Fruit fly (Drosophila melanogaster) whole organism, embryonic: ENCODE measurements around the gene wb.

ENCODE experiments used
- ATbp ChIP-seq: fragments of 200-800 bp; sonication (Bioruptor generic); optimal IDR thresholded peaks from 2 replicates; lab custom pipeline; 2017; ENCODE audit warnings: missing biosample characterization, mild to moderate bottlenecking, missing genetic modification characterization, missing genetic modification reagents
- Awh ChIP-seq: fragments of 200-800 bp; sonication (Bioruptor generic); IDR thresholded peaks from 2 replicates; pipeline ENCODE4, ENCODE4 v1.3.6; 2022; ENCODE audit warnings: missing biosample characterization, missing genetic modification characterization
- C15 ChIP-seq: fragments of 200-800 bp; sonication (Bioruptor generic); IDR thresholded peaks from 3 replicates; pipeline ENCODE4 v1.3.6; 2022; ENCODE audit warnings: missing biosample characterization, missing genetic modification characterization
- CG10959 ChIP-seq: fragments of 200-800 bp; sonication (Bioruptor generic); IDR thresholded peaks from 2 replicates; pipeline ENCODE4 v1.3.6; 2022; ENCODE audit warnings: missing biosample characterization, missing genetic modification characterization
- CG11093 ChIP-seq: fragments of 200-800 bp; sonication (Bioruptor generic); IDR thresholded peaks from 3 replicates; pipeline ENCODE4 v1.3.6; 2022; ENCODE audit warnings: missing biosample characterization, missing genetic modification characterization
- CG12104 ChIP-seq: fragments of 200-800 bp; sonication (Bioruptor generic); optimal IDR thresholded peaks from 3 replicates; lab custom pipeline; 2016; ENCODE audit warnings: missing biosample characterization, missing genetic modification characterization
- CG13287 ChIP-seq: fragments of 200-800 bp; sonication (Bioruptor generic); IDR thresholded peaks from 2 replicates; pipeline ENCODE4 v1.3.6; 2022; ENCODE audit warnings: missing biosample characterization, missing genetic modification characterization; ENCODE audit not compliant: partially characterized antibody
- CG14014 ChIP-seq: fragments of 200-800 bp; sonication (Bioruptor generic); IDR thresholded peaks from 2 replicates; pipeline ENCODE4 v1.3.6; 2022; ENCODE audit warnings: missing biosample characterization, missing genetic modification characterization
- CG15269 ChIP-seq: fragments of 200-800 bp; sonication (Bioruptor generic); optimal IDR thresholded peaks from 2 replicates; lab custom pipeline; 2018; ENCODE audit warnings: missing biosample characterization, mild to moderate bottlenecking, missing genetic modification characterization, moderate library complexity
- CG16779 ChIP-seq: fragments of 200-800 bp; sonication (Bioruptor generic); IDR thresholded peaks from 2 replicates; pipeline ENCODE4 v1.3.6; 2022; ENCODE audit warnings: missing biosample characterization, missing genetic modification characterization
- CG16813 ChIP-seq: fragments of 200-800 bp; sonication (Bioruptor generic); IDR thresholded peaks from 3 replicates; pipeline ENCODE4 v1.3.6; 2022; ENCODE audit warnings: missing biosample characterization, missing genetic modification characterization; ENCODE audit not compliant: partially characterized antibody
- CG30020 ChIP-seq: fragments of 200-800 bp; optimal IDR thresholded peaks from 2 replicates; lab custom pipeline; 2019; ENCODE audit warnings: missing biosample characterization, mild to moderate bottlenecking, missing genetic modification characterization, moderate library complexity
- CG32767 ChIP-seq: fragments of 200-800 bp; sonication (Bioruptor generic); IDR thresholded peaks from 2 replicates; pipeline ENCODE4 v1.3.6; 2022; ENCODE audit warnings: missing biosample characterization, missing genetic modification characterization
- CG32772 ChIP-seq: fragments of 200-800 bp; sonication (Bioruptor generic); IDR thresholded peaks from 2 replicates; pipeline ENCODE4 v1.3.6; 2022; ENCODE audit warnings: missing biosample characterization, missing genetic modification characterization
- CG4854 ChIP-seq: fragments of 200-800 bp; sonication (Bioruptor generic); optimal IDR thresholded peaks from 2 replicates; lab custom pipeline; 2016; ENCODE audit warnings: missing biosample characterization, missing genetic modification characterization, inconsistent platforms
- CG6813 ChIP-seq: fragments of 200-800 bp; sonication (Bioruptor generic); optimal IDR thresholded peaks from 2 replicates; lab custom pipeline; 2017; ENCODE audit warnings: missing biosample characterization, missing genetic modification characterization, mild to moderate bottlenecking, moderate library complexity, missing genetic modification reagents
- CG8281 ChIP-seq: fragments of 200-800 bp; sonication (Bioruptor generic); optimal IDR thresholded peaks from 2 replicates; lab custom pipeline; 2018; ENCODE audit warnings: missing biosample characterization, mild to moderate bottlenecking, missing genetic modification characterization, moderate library complexity
- CG9609 ChIP-seq: fragments of 200-800 bp; sonication (Bioruptor generic); optimal IDR thresholded peaks from 3 replicates; lab custom pipeline; 2016; ENCODE audit warnings: missing biosample characterization, missing genetic modification characterization
- CTCF ChIP-seq: fragments of 200-800 bp; sonication (Bioruptor generic); optimal IDR thresholded peaks from 2 replicates; lab custom pipeline; 2017; ENCODE audit warnings: missing biosample characterization, mild to moderate bottlenecking, missing genetic modification characterization, moderate library complexity
- Camta ChIP-seq: fragments of 200-800 bp; sonication (Bioruptor generic); optimal IDR thresholded peaks from 2 replicates; lab custom pipeline; 2016; ENCODE audit warnings: missing biosample characterization, missing genetic modification characterization
- Dbx ChIP-seq: fragments of 200-800 bp; sonication (Bioruptor generic); IDR thresholded peaks from 3 replicates; pipeline ENCODE4 v1.3.6; 2022; ENCODE audit warnings: missing biosample characterization, missing genetic modification characterization
- Dip3 ChIP-seq: fragments of 200-800 bp; sonication (Bioruptor generic); optimal IDR thresholded peaks from 3 replicates; lab custom pipeline; 2016; ENCODE audit warnings: missing biosample characterization, missing genetic modification characterization
- Eip74EF ChIP-seq, 2 experiments: fragments of 200-800 bp in 1 of 2; fragments of >200 bp in 1 of 2; sonication (Bioruptor generic) in 1 of 2; optimal IDR thresholded peaks; 2 replicates each; lab custom pipeline; 2017 to 2019; ENCODE audit warnings: missing biosample characterization in 2 of 2, missing genetic modification characterization in 2 of 2, mild to moderate bottlenecking in 1 of 2, moderate library complexity in 1 of 2
- Hr51 ChIP-seq, 2 experiments: fragments of 200-800 bp; sonication (Bioruptor generic); optimal IDR thresholded peaks; 2 replicates in 1 of 2; 3 replicates in 1 of 2; lab custom pipeline; 2016 to 2018; ENCODE audit warnings: missing biosample characterization in 2 of 2, missing genetic modification characterization in 2 of 2, mild to moderate bottlenecking in 1 of 2, moderate library complexity in 1 of 2
- Hsf ChIP-seq: fragments of 200-800 bp; sonication (Bioruptor generic); optimal IDR thresholded peaks from 3 replicates; lab custom pipeline; 2016; ENCODE audit warnings: missing biosample characterization, missing genetic modification characterization
- Meics ChIP-seq: fragments of 200-800 bp; sonication (Bioruptor generic); optimal IDR thresholded peaks from 2 replicates; lab custom pipeline; 2017; ENCODE audit warnings: missing biosample characterization, mild to moderate bottlenecking, missing genetic modification characterization
- NK7.1 ChIP-seq: fragments of 200-800 bp; sonication (Bioruptor generic); optimal IDR thresholded peaks from 3 replicates; lab custom pipeline; 2016; ENCODE audit warnings: missing biosample characterization, missing genetic modification characterization
- Usf ChIP-seq: fragments of 200-800 bp; sonication (Bioruptor generic); optimal IDR thresholded peaks from 2 replicates; lab custom pipeline; 2017; ENCODE audit warnings: missing genotype, missing biosample characterization, missing genetic modification characterization
- Xbp1 ChIP-seq: fragments of 200-800 bp; sonication (Bioruptor generic); optimal IDR thresholded peaks from 3 replicates; lab custom pipeline; 2016; ENCODE audit warnings: missing biosample characterization, mild to moderate bottlenecking, missing genetic modification characterization
- Xrp1 ChIP-seq: fragments of 200-800 bp; sonication (Bioruptor generic); IDR thresholded peaks from 2 replicates; pipeline ENCODE4 v1.3.6; 2022; ENCODE audit warnings: missing biosample characterization, missing genetic modification characterization
- ap ChIP-seq: fragments of 200-800 bp; sonication (Bioruptor generic); IDR thresholded peaks from 2 replicates; pipeline ENCODE4 v1.3.6; 2022; ENCODE audit warnings: missing biosample characterization, missing genetic modification characterization
- az2 ChIP-seq: fragments of 200-800 bp; sonication (Bioruptor generic); optimal IDR thresholded peaks from 3 replicates; lab custom pipeline; 2016; ENCODE audit warnings: missing biosample characterization, missing genetic modification characterization
- chif ChIP-seq, 2 experiments: fragments of 200-800 bp; sonication (Bioruptor generic); optimal IDR thresholded peaks; 3 replicates each; lab custom pipeline; 2016; ENCODE audit warnings: missing biosample characterization in 2 of 2, missing genetic modification characterization in 2 of 2
- dati ChIP-seq: fragments of 200-800 bp; sonication (Bioruptor generic); IDR thresholded peaks from 2 replicates; pipeline ENCODE4 v1.3.6; 2022; ENCODE audit warnings: missing biosample characterization, missing genetic modification characterization
- disco-r ChIP-seq: fragments of 200-800 bp; sonication (Bioruptor generic); optimal IDR thresholded peaks from 2 replicates; lab custom pipeline; 2016; ENCODE audit warnings: missing biosample characterization, missing genetic modification characterization
- fd3F ChIP-seq: fragments of 200-800 bp; sonication (Bioruptor generic); optimal IDR thresholded peaks from 2 replicates; lab custom pipeline; 2018; ENCODE audit warnings: missing biosample characterization, mild to moderate bottlenecking, missing genetic modification characterization, moderate library complexity
- hth ChIP-seq: fragments of >200 bp; optimal IDR thresholded peaks from 2 replicates; lab custom pipeline; 2017; ENCODE audit warnings: inconsistent platforms
- jigr1 ChIP-seq: fragments of 200-800 bp; sonication (Bioruptor generic); IDR thresholded peaks from 3 replicates; pipeline ENCODE4 v1.3.6; 2022; ENCODE audit warnings: missing biosample characterization, missing genetic modification characterization
- kay ChIP-seq: fragments of 200-800 bp; sonication (Bioruptor generic); optimal IDR thresholded peaks from 2 replicates; lab custom pipeline; 2016; ENCODE audit warnings: missing biosample characterization, missing genetic modification characterization
- lola ChIP-seq, 3 experiments: fragments of >200 bp in 2 of 3; fragments of 200-800 bp in 1 of 3; sonication (Bioruptor generic) in 1 of 3; optimal IDR thresholded peaks; 2 replicates each; lab custom pipeline; 2017 to 2019; ENCODE audit warnings: missing biosample characterization in 3 of 3, missing genetic modification characterization in 3 of 3, mild to moderate bottlenecking in 1 of 3, moderate library complexity in 1 of 3
- onecut ChIP-seq: fragments of 200-800 bp; sonication (Bioruptor generic); IDR thresholded peaks from 2 replicates; pipeline ENCODE4 v1.3.6; 2022; ENCODE audit warnings: missing biosample characterization, missing genetic modification characterization
- otp ChIP-seq: fragments of 200-800 bp; sonication (Bioruptor generic); IDR thresholded peaks from 3 replicates; pipeline ENCODE4, ENCODE4 v1.3.6; 2022; ENCODE audit warnings: missing biosample characterization, missing genetic modification characterization
- pfk ChIP-seq: fragments of 200-800 bp; sonication (Bioruptor generic); optimal IDR thresholded peaks from 2 replicates; lab custom pipeline; 2018; ENCODE audit warnings: missing biosample characterization, mild to moderate bottlenecking, missing genetic modification characterization, moderate library complexity
- pzg ChIP-seq: fragments of 200-800 bp; sonication (Bioruptor generic); optimal IDR thresholded peaks from 3 replicates; lab custom pipeline; 2018; ENCODE audit warnings: missing biosample characterization, mild to moderate bottlenecking, missing genetic modification characterization, moderate library complexity
- schlank ChIP-seq: fragments of 200-800 bp; sonication (Bioruptor generic); optimal IDR thresholded peaks from 2 replicates; lab custom pipeline; 2018; ENCODE audit warnings: missing biosample characterization, mild to moderate bottlenecking, missing genetic modification characterization
- ssp ChIP-seq: fragments of 200-800 bp; sonication (Bioruptor generic); IDR thresholded peaks from 2 replicates; pipeline ENCODE4 v1.3.6; 2022; ENCODE audit warnings: missing biosample characterization, missing genetic modification characterization
- tin ChIP-seq: fragments of 200-800 bp; sonication (Bioruptor generic); optimal IDR thresholded peaks from 3 replicates; lab custom pipeline; 2016; ENCODE audit warnings: missing biosample characterization, missing genetic modification characterization
- vfl ChIP-seq: fragments of 200-800 bp; sonication (Bioruptor generic); optimal IDR thresholded peaks from 2 replicates; lab custom pipeline; 2016; ENCODE audit warnings: missing biosample characterization, missing genetic modification characterization
- wek ChIP-seq: fragments of 200-800 bp; sonication (Bioruptor generic); optimal IDR thresholded peaks from 3 replicates; lab custom pipeline; 2018; ENCODE audit warnings: missing biosample characterization, mild to moderate bottlenecking, missing genetic modification characterization, moderate library complexity
- z ChIP-seq: fragments of 200-800 bp; sonication (Bioruptor generic); IDR thresholded peaks from 3 replicates; pipeline ENCODE4 v1.3.6; 2022; ENCODE audit warnings: missing biosample characterization, missing genetic modification characterization

The wb gene

dm6 chr2L:14237510-14238277, 25.1 kb upstream of the wb start (continued):
- TF ChIP-seq CG15269: peak; percentile 18
- no peak for TF ChIP-seq CG11093 (GFP tag; lab: Robert Waterston, UW)
- peak; percentile 54; the same call in 1 of the 2 replicates for TF ChIP-seq Xrp1 (GFP tag; lab: Robert Waterston, UW)
- TF ChIP-seq vfl: no peak
- TF ChIP-seq lola (GFP tag; optimal IDR thresholded peaks at IDR 0.05; lab: Kevin White, UChicago): peak in 1 of 3 experiments; percentile 59
- no peak for TF ChIP-seq CG9609 (GFP tag; lab: Kevin White, UChicago)
- no peak for TF ChIP-seq CTCF
- no peak for TF ChIP-seq tin (GFP tag; lab: Kevin White, UChicago)
- no peak for TF ChIP-seq CG14014 (GFP tag; lab: Robert Waterston, UW)
- peak; percentile 16 for TF ChIP-seq CG6813 (GFP tag; lab: Kevin White, UChicago)
- TF ChIP-seq kay (GFP tag; lab: Kevin White, UChicago): no peak
- no peak for TF ChIP-seq CG16779 (GFP tag; lab: Robert Waterston, UW)
- TF ChIP-seq Meics (GFP tag; lab: Kevin White, UChicago): peak; percentile 23
- no peak for TF ChIP-seq ssp (GFP tag; lab: Robert Waterston, UW)
- TF ChIP-seq onecut (GFP tag; lab: Robert Waterston, UW): peak; percentile 25; the same call in 1 of the 2 replicates
- no peak for TF ChIP-seq Usf (GFP tag; lab: Kevin White, UChicago)
- peak; percentile 30; the same call in 1 of the 2 replicates for TF ChIP-seq Awh
- peak in 1 of 2 experiments; percentile 1 for TF ChIP-seq chif (GFP tag; optimal IDR thresholded peaks at IDR 0.05; lab: Kevin White, UChicago)
- no peak for TF ChIP-seq CG30020 (tag; lab: Kevin White, UChicago)
- no peak for TF ChIP-seq z (GFP tag; lab: Robert Waterston, UW)
- peak; percentile 55 for TF ChIP-seq az2 (GFP tag; lab: Kevin White, UChicago)
- no peak for TF ChIP-seq pzg (GFP tag; lab: Kevin White, UChicago)
- no peak for TF ChIP-seq C15 (GFP tag; lab: Robert Waterston, UW)
- 0 out of 3 replicates have a peak, but pooled peaks have one; percentile 35 for TF ChIP-seq otp (GFP tag; lab: Robert Waterston, UW)
- no peak for TF ChIP-seq CG32772 (GFP tag; lab: Robert Waterston, UW)
- no peak for TF ChIP-seq Dbx (GFP tag; lab: Robert Waterston, UW)
- no peak for TF ChIP-seq CG8281
- no peak for TF ChIP-seq jigr1 (GFP tag; lab: Robert Waterston, UW)
- no peak for TF ChIP-seq fd3F (GFP tag; lab: Kevin White, UChicago)
- no peak for TF ChIP-seq disco-r (GFP tag; lab: Kevin White, UChicago)
- TF ChIP-seq ap (GFP tag; lab: Robert Waterston, UW): no peak
- TF ChIP-seq Hr51 (GFP tag; optimal IDR thresholded peaks at IDR 0.05; lab: Kevin White, UChicago): peak in 1 of 2 experiments; percentile 58
- TF ChIP-seq Hsf (GFP tag; lab: Kevin White, UChicago): no peak
- no peak for TF ChIP-seq CG12104 (GFP tag; lab: Kevin White, UChicago)
- TF ChIP-seq CG4854 (GFP tag; lab: Kevin White, UChicago): no peak
- TF ChIP-seq ATbp (GFP tag; lab: Kevin White, UChicago): peak; percentile 56
- no peak for TF ChIP-seq CG13287 (GFP tag; lab: Robert Waterston, UW)
- no peak for TF ChIP-seq pfk
- TF ChIP-seq Camta: no peak
- no peak for TF ChIP-seq hth (lab: Kevin White, UChicago)
- no peak for TF ChIP-seq schlank (tag; lab: Kevin White, UChicago)
- TF ChIP-seq CG16813: no peak
- no peak for TF ChIP-seq NK7.1 (GFP tag; lab: Kevin White, UChicago)
- no peak for TF ChIP-seq Dip3 (GFP tag; lab: Kevin White, UChicago)
- TF ChIP-seq Eip74EF (GFP tag; optimal IDR thresholded peaks at IDR 0.05; lab: Kevin White, UChicago): peak in 1 of 2 experiments; percentile 33
- TF ChIP-seq Xbp1 (GFP tag; lab: Kevin White, UChicago): peak; percentile 18
- TF ChIP-seq CG32767: no peak
- TF ChIP-seq dati (GFP tag; lab: Robert Waterston, UW): no peak
- TF ChIP-seq CG10959: no peak
- no peak for TF ChIP-seq wek (GFP tag; lab: Kevin White, UChicago)
